Fruit fly (Drosophila melanogaster) whole organism: ENCODE results near the gene S6k.

Experiments used
- CG8478 ChIP-seq: fragments of >200 bp; optimal IDR thresholded peaks from 2 replicates; lab custom pipeline; 2018; ENCODE audit warnings: inconsistent platforms
- Dll ChIP-seq: fragments of >200 bp; optimal IDR thresholded peaks from 2 replicates; lab custom pipeline; 2017
- EcR ChIP-seq, 2 experiments: fragments of >200 bp; optimal IDR thresholded peaks; 2 replicates each; lab custom pipeline; 2017; ENCODE audit warnings: missing biosample characterization in 2 of 2, missing genetic modification characterization in 2 of 2, missing genetic modification reagents in 2 of 2
- pan ChIP-seq: fragments of >200 bp; optimal IDR thresholded peaks from 2 replicates; lab custom pipeline; 2017
- psq ChIP-seq: fragments of >200 bp; optimal IDR thresholded peaks from 2 replicates; lab custom pipeline; 2017
- usp ChIP-seq: fragments of >200 bp; optimal IDR thresholded peaks from 2 replicates; lab custom pipeline; 2017; ENCODE audit warnings: missing biosample characterization, missing genetic modification characterization, mixed read lengths

S6k gene

dm6 chr3L:5838295-5838694, 27.6 kb upstream of the S6k start:
- TF ChIP-seq EcR (GFP tag; optimal IDR thresholded peaks at IDR 0.05; lab: Kevin White, UChicago): no peak
- no peak for TF ChIP-seq Dll (lab: Kevin White, UChicago)
- no peak for TF ChIP-seq usp (GFP tag; lab: Kevin White, UChicago)
- TF ChIP-seq pan (lab: Kevin White, UChicago): no peak
- TF ChIP-seq psq (lab: Kevin White, UChicago): no peak
- TF ChIP-seq CG8478 (lab: Kevin White, UChicago): no peak

dm6 chr3L:5835887-5836646, 25.3 kb upstream of the S6k start:
- TF ChIP-seq pan (lab: Kevin White, UChicago) (no peak), Dll (lab: Kevin White, UChicago) (no peak), usp (GFP tag; lab: Kevin White, UChicago) (no peak), CG8478 (lab: Kevin White, UChicago) (no peak)

dm6 chr3L:5835431-5835830, 24.7 kb upstream of the S6k start:
- TF ChIP-seq usp (GFP tag; lab: Kevin White, UChicago) (no peak), CG8478 (lab: Kevin White, UChicago) (no peak), psq (lab: Kevin White, UChicago) (no peak), pan (lab: Kevin White, UChicago) (no peak), EcR (GFP tag; optimal IDR thresholded peaks at IDR 0.05; lab: Kevin White, UChicago) (no peak)

- TF ChIP-seq EcR (GFP tag; optimal IDR thresholded peaks at IDR 0.05; lab: Kevin White, UChicago) (no peak), Dll (lab: Kevin White, UChicago) (no peak), pan (lab: Kevin White, UChicago) (no peak), CG8478 (lab: Kevin White, UChicago) (no peak), usp (GFP tag; lab: Kevin White, UChicago) (no peak), psq (lab: Kevin White, UChicago) (no peak)
These were observed 24.1 kb upstream of the S6k start for dm6 chr3L:5834798-5835197.

- TF ChIP-seq EcR (GFP tag; optimal IDR thresholded peaks at IDR 0.05; lab: Kevin White, UChicago) (no peak), Dll (lab: Kevin White, UChicago) (no peak), usp (GFP tag; lab: Kevin White, UChicago) (no peak), psq (lab: Kevin White, UChicago) (no peak), CG8478 (lab: Kevin White, UChicago) (no peak), pan (lab: Kevin White, UChicago) (no peak)
These were observed 23.5 kb upstream of the S6k start for dm6 chr3L:5834245-5834644.

- TF ChIP-seq psq (lab: Kevin White, UChicago) (no peak), Dll (lab: Kevin White, UChicago) (no peak), pan (lab: Kevin White, UChicago) (no peak), CG8478 (lab: Kevin White, UChicago) (no peak), EcR (GFP tag; optimal IDR thresholded peaks at IDR 0.05; lab: Kevin White, UChicago) (no peak), usp (GFP tag; lab: Kevin White, UChicago) (no peak)
These were observed 23.0 kb upstream of the S6k start for dm6 chr3L:5833761-5834160.

dm6 chr3L:5831890-5832289, 21.2 kb upstream of the S6k start:
- no peak for TF ChIP-seq CG8478 (lab: Kevin White, UChicago)
- no peak for TF ChIP-seq usp (GFP tag; lab: Kevin White, UChicago)
- TF ChIP-seq Dll (lab: Kevin White, UChicago): no peak
- no peak for TF ChIP-seq EcR (GFP tag; optimal IDR thresholded peaks at IDR 0.05; lab: Kevin White, UChicago)
- TF ChIP-seq pan (lab: Kevin White, UChicago): no peak
- no peak for TF ChIP-seq psq (lab: Kevin White, UChicago)

dm6 chr3L:5830649-5831048, 19.9 kb upstream of the S6k start:
- TF ChIP-seq EcR (GFP tag; optimal IDR thresholded peaks at IDR 0.05; lab: Kevin White, UChicago) (no peak), CG8478 (lab: Kevin White, UChicago) (no peak), Dll (lab: Kevin White, UChicago) (no peak), usp (GFP tag; lab: Kevin White, UChicago) (no peak), pan (lab: Kevin White, UChicago) (no peak), psq (lab: Kevin White, UChicago) (no peak)

- TF ChIP-seq pan (lab: Kevin White, UChicago) (no peak), usp (GFP tag; lab: Kevin White, UChicago) (no peak), psq (lab: Kevin White, UChicago) (no peak), Dll (lab: Kevin White, UChicago) (no peak), EcR (GFP tag; optimal IDR thresholded peaks at IDR 0.05; lab: Kevin White, UChicago) (no peak), CG8478 (lab: Kevin White, UChicago) (no peak)
These were observed 18.0 kb upstream of the S6k start for dm6 chr3L:5828684-5829083.

- TF ChIP-seq pan (lab: Kevin White, UChicago) (no peak), Dll (lab: Kevin White, UChicago) (no peak), EcR (GFP tag; optimal IDR thresholded peaks at IDR 0.05; lab: Kevin White, UChicago) (no peak), CG8478 (lab: Kevin White, UChicago) (no peak), psq (lab: Kevin White, UChicago) (no peak), usp (GFP tag; lab: Kevin White, UChicago) (no peak)
These were observed 17.5 kb upstream of the S6k start for dm6 chr3L:5828275-5828674.

dm6 chr3L:5825483-5825882, 14.8 kb upstream of the S6k start:
- TF ChIP-seq EcR (GFP tag; optimal IDR thresholded peaks at IDR 0.05; lab: Kevin White, UChicago): no peak
- no peak for TF ChIP-seq pan (lab: Kevin White, UChicago)
- no peak for TF ChIP-seq Dll (lab: Kevin White, UChicago)
- TF ChIP-seq usp (GFP tag; lab: Kevin White, UChicago): no peak
- no peak for TF ChIP-seq psq (lab: Kevin White, UChicago)
- TF ChIP-seq CG8478 (lab: Kevin White, UChicago): no peak
